Worm (Caenorhabditis elegans) whole organism, mixed stage, embryonic: ENCODE measurements around the gene slc-25A18.2.

ENCODE experiments used
- ces-1 ChIP-seq: fragments of 150-350 bp; optimal IDR thresholded peaks from 2 replicates; lab custom pipeline; 2014; ENCODE audit warnings: missing biosample characterization, missing genetic modification reagents, missing genetic modification characterization
- lsy-2 ChIP-seq: fragments of 150-350 bp; optimal IDR thresholded peaks from 2 replicates; lab custom pipeline; 2014; ENCODE audit warnings: missing biosample characterization, missing genetic modification characterization
- mab-5 ChIP-seq: fragments of 150-350 bp; optimal IDR thresholded peaks from 2 replicates; lab custom pipeline; 2014; ENCODE audit warnings: missing biosample characterization, missing genetic modification characterization
- mep-1 ChIP-seq: fragments of 150-350 bp; optimal IDR thresholded peaks from 2 replicates; lab custom pipeline; 2017; ENCODE audit warnings: missing biosample characterization, missing genetic modification reagents, missing genetic modification characterization, inconsistent platforms
- snpc-4 ChIP-seq: fragments of 150-350 bp; optimal IDR thresholded peaks from 2 replicates; lab custom pipeline; 2014; ENCODE audit warnings: missing biosample characterization, missing genetic modification characterization
- unc-39 ChIP-seq: fragments of 150-350 bp; optimal IDR thresholded peaks from 2 replicates; lab custom pipeline; 2014; ENCODE audit warnings: missing biosample characterization, missing genetic modification characterization
- zip-8 ChIP-seq: fragments of 150-350 bp; optimal IDR thresholded peaks from 2 replicates; lab custom pipeline; 2014; ENCODE audit warnings: missing biosample characterization, missing genetic modification characterization
- ztf-11 ChIP-seq: fragments of 150-350 bp; optimal IDR thresholded peaks from 2 replicates; lab custom pipeline; 2014; ENCODE audit warnings: missing biosample characterization, missing genetic modification characterization

DNA sequence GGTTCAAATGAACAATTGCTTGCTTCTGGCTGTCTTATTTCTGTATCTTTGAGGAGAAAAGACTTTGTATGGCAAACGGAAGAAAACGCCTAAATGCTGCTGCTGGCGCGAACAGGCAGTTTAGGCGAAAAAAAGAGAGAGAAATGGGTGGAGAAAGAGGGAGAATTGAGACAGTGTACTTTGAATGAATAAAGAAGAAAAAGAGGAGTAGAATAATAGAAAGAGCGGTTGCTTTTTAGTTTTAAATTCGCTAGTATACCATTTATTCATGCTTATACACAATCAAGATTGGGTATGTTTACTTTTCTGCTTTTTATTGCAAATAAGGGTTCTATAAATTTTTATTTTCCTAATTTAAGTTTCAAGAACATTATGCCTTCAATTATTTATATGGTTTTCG, 35.5 kb upstream of the slc-25A18.2 start:
- no peak for TF ChIP-seq unc-39 (tag; lab: Kevin White, UChicago)
- no peak for TF ChIP-seq mep-1 (tag; lab: Kevin White, UChicago)
- no peak for TF ChIP-seq zip-8 (tag; lab: Kevin White, UChicago)
- no peak for TF ChIP-seq lsy-2 (tag; lab: Kevin White, UChicago)
- no peak for TF ChIP-seq mab-5
- no peak for TF ChIP-seq ztf-11
- no peak for TF ChIP-seq ces-1 (GFP tag; lab: Kevin White, UChicago)
- TF ChIP-seq snpc-4 (tag; lab: Kevin White, UChicago), result no peak
